Fruit fly (Drosophila melanogaster) whole organism, wandering third instar larva: ENCODE results near the gene CG33768.

Experiments used
- CG32264 ChIP-seq: fragments of 200-800 bp; sonication (Bioruptor generic); optimal IDR thresholded peaks from 2 replicates; lab custom pipeline; 2016; ENCODE audit warnings: missing biosample characterization, missing genetic modification characterization
- fru ChIP-seq: fragments of 200-800 bp; sonication (Bioruptor generic); optimal IDR thresholded peaks from 3 replicates; lab custom pipeline; 2016; ENCODE audit warnings: missing biosample characterization, mild to moderate bottlenecking, missing genetic modification characterization
- lola ChIP-seq: fragments of >200 bp; optimal IDR thresholded peaks from 2 replicates; lab custom pipeline; 2017; ENCODE audit warnings: missing biosample characterization, missing genetic modification characterization

DNA sequence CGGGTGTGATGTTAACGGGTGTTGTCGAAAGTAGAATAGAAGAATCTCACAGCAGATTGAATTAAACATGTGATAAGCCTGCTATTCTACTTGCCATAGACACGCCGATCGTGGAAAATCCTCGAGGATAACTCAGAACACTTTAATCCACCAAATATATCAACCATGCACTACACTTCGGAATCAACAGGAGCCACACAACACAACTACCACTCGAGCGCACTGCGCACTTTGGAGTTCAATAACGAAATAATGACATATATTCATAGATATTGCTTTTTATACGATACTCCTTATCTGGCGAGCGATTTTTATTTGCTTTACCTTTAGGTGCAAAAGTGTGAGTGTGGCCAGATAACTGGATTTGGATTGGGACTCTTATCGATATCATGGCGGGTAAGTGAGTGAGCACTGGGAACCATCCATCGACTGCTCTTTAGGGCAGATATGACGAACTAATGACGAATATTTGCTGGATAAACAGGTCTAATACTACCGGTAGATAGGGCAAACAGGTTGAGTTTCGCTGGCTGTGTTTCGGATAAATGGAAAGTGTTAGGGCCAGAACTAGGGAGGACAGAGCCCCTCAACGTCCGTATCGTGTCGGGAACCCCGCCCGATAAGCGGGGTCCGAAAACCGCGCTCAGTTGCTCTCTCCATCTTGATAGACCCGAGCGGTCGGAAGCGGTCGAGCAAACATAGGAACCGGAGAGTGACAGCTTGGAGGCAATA is 22.5 kb downstream of the CG33768 start, which contains the start of gene Jhbp6:
- no peak for TF ChIP-seq fru
- no peak for TF ChIP-seq CG32264 (GFP tag; lab: Kevin White, UChicago)
- TF ChIP-seq lola = no peak
